Fruit fly (Drosophila melanogaster) whole organism, pupa: ENCODE measurements around the gene Notum.

Experiments
- CG14655 ChIP-seq: fragments of 200-800 bp; sonication (Bioruptor generic); optimal IDR thresholded peaks from 3 replicates; lab custom pipeline; 2017; ENCODE audit warnings: mild to moderate bottlenecking, missing biosample characterization, missing genetic modification reagents, missing genetic modification characterization
- D1 ChIP-seq: fragments of 200-800 bp; sonication (Bioruptor generic); optimal IDR thresholded peaks from 2 replicates; lab custom pipeline; 2018; ENCODE audit warnings: missing biosample characterization, mild to moderate bottlenecking, missing genetic modification characterization, moderate library complexity
- EcR ChIP-seq: fragments of 200-800 bp; sonication (Bioruptor generic); optimal IDR thresholded peaks from 3 replicates; lab custom pipeline; 2019; ENCODE audit warnings: missing biosample characterization, missing genetic modification characterization, mild to moderate bottlenecking, moderate library complexity, missing genetic modification reagents
- Snoo ChIP-seq: fragments of 200-800 bp; sonication (Bioruptor generic); optimal IDR thresholded peaks from 3 replicates; lab custom pipeline; 2017; ENCODE audit warnings: missing biosample characterization, mild to moderate bottlenecking, missing genetic modification characterization, inconsistent platforms
- rn ChIP-seq: fragments of 200-800 bp; sonication (Bioruptor generic); IDR thresholded peaks from 2 replicates; pipeline ENCODE4 v1.3.6; 2022; ENCODE audit warnings: missing biosample characterization, missing genetic modification characterization

DNA sequence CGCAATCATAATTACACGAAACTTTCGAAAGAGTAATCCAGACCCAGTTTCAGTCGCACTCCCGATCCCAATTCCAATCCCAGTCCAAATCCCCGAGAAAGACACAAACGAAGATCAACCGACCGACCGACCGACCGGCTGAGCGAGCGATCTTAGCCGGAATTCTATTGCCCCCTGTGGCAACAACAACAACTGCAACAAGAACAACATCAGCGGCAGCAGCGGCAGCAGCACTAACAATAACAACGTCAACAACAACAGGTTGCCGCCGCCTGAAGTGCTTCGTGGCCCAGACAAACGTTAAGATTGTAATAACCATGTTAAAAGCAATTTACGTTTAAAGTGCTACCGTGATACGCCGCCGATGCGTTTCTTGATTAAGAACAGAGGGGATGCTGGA is 4.6 kb upstream of the Notum start:
- TF ChIP-seq rn (GFP tag; lab: Robert Waterston, UW) (no peak), CG14655 (no peak), D1 (tag; lab: Kevin White, UChicago) (no peak), Snoo (tag; lab: Kevin White, UChicago) (no peak), EcR (GFP tag; lab: Kevin White, UChicago) (no peak)
